Worm (Caenorhabditis elegans): ENCODE data around the gene crm-1.

ce11 chrV:10333843-10334242 is 1.9 kb upstream of the crm-1 start:
- TF ChIP-seq snpc-4 (tag; optimal IDR thresholded peaks at IDR 0.05) (no peak), ztf-11 (tag; optimal IDR thresholded peaks at IDR 0.05) (no peak), nhr-12 (tag; optimal IDR thresholded peaks at IDR 0.05) (no peak), unc-120 (tag; optimal IDR thresholded peaks at IDR 0.05; ENCODE audit: poor library complexity, severe bottlenecking) (no peak), elt-3 (tag; optimal IDR thresholded peaks at IDR 0.05) (no peak), lin-13 (tag; optimal IDR thresholded peaks at IDR 0.05) (no peak), lin-32 (GFP tag; optimal IDR thresholded peaks at IDR 0.05) (no peak), nhr-237 (tag; optimal IDR thresholded peaks at IDR 0.05) (no peak), ceh-43 (GFP tag; optimal IDR thresholded peaks at IDR 0.05) (no peak), flh-1 (GFP tag; optimal IDR thresholded peaks at IDR 0.05) (no peak), lsy-2 (tag; optimal IDR thresholded peaks at IDR 0.05) (no peak), pha-4 (tag; optimal IDR thresholded peaks at IDR 0.05) (no peak), unc-62 (GFP tag; optimal IDR thresholded peaks at IDR 0.05) (no peak), tbx-8 (GFP tag; optimal IDR thresholded peaks at IDR 0.05) (no peak)

All from whole organism, mixed stage, embryonic.